Worm (Caenorhabditis elegans): Measurements from ENCODE around the gene rgs-7.

ce11 chrX:3508906-3509305 lies 33.4 kb upstream of the rgs-7 start, which contains the start of gene sox-4:
- TF ChIP-seq crh-2 (tag; optimal IDR thresholded peaks at IDR 0.05) (no peak), ceh-16 (tag; optimal IDR thresholded peaks at IDR 0.05) (no peak), lin-11 (tag; optimal IDR thresholded peaks at IDR 0.05) (no peak), ztf-4 (tag; optimal IDR thresholded peaks at IDR 0.05) (no peak)
